Worm (Caenorhabditis elegans) whole organism, L4/young adult: Measurements from ENCODE around the gene F34D10.4.

Experiments used
- dao-5 ChIP-seq: sonication (generic microtip); optimal IDR thresholded peaks from 2 replicates; lab custom pipeline; 2016; ENCODE audit warnings: missing genotype, missing genetic modification characterization, moderate library complexity, missing compliant biosample characterization
- him-1 ChIP-seq: sonication (generic microtip); optimal IDR thresholded peaks from 2 replicates; lab custom pipeline; 2016; ENCODE audit warnings: missing genotype, missing genetic modification reagents, missing genetic modification characterization, missing compliant biosample characterization

DNA sequence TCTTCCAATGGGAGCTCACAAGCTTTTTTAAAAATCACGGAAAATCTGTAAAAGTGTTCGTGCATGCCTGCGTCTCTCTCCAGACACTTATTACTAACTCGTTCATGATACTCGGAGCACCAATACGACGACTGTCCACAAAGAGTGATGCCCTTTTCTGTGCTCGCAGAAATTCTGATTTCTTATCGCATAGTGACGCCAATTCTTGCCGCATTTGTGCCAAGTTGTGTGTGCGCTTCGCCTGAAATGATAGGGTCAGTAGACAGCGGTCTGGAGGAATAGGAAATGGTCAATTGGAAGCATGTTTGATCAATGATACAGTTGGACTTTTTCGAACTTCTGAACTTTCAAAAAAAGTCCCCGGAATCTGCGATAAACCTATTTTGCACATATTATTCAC is 27.6 kb downstream of the F34D10.4 start:
- TF ChIP-seq him-1 (no peak), dao-5 (tag; lab: Kevin White, UChicago) (no peak)
